Fruit fly (Drosophila melanogaster): ENCODE results near the gene Brd8.

The Brd8 gene

dm6 chr3R:29207996-29208395 is 15.3 kb upstream of the Brd8 start (continued):
- no peak for TF ChIP-seq Taf1 (GFP tag; IDR thresholded peaks at IDR 0.05)
- TF ChIP-seq CG3065 (GFP tag; optimal IDR thresholded peaks at IDR 0.05) = no peak
- no peak for TF ChIP-seq wek (GFP tag; optimal IDR thresholded peaks at IDR 0.05)
- TF ChIP-seq PHDP (tag; optimal IDR thresholded peaks at IDR 0.05) = peak; percentile 77
- no peak for TF ChIP-seq CG11085 (GFP tag; IDR thresholded peaks at IDR 0.05)
- TF ChIP-seq Antp (GFP tag; optimal IDR thresholded peaks at IDR 0.05) = no peak
- peak; percentile 66 for TF ChIP-seq Ada2b (GFP tag; IDR thresholded peaks at IDR 0.05)
- TF ChIP-seq usp (GFP tag; optimal IDR thresholded peaks at IDR 0.05) = no peak
- 0 out of 2 replicates have a peak, but pooled peaks have one; percentile 40 for TF ChIP-seq CG1024 (GFP tag; IDR thresholded peaks at IDR 0.05)
- TF ChIP-seq Ets65A (GFP tag) = peak; percentile 81
- TF ChIP-seq ci (GFP tag; IDR thresholded peaks at IDR 0.05) = peak; percentile 89
- no peak for TF ChIP-seq lbe (GFP tag; optimal IDR thresholded peaks at IDR 0.05)
- TF ChIP-seq sna (GFP tag; IDR thresholded peaks at IDR 0.05; ENCODE audit: partially characterized antibody) = no peak
- no peak for TF ChIP-seq jigr1 (GFP tag; IDR thresholded peaks at IDR 0.05)
- TF ChIP-seq tin (GFP tag; optimal IDR thresholded peaks at IDR 0.05) = peak; percentile 66
- no peak for TF ChIP-seq Bteb2 (GFP tag; optimal IDR thresholded peaks at IDR 0.05)
- peak; percentile 47 for TF ChIP-seq CG4820 (GFP tag; optimal IDR thresholded peaks at IDR 0.05)
- no peak for TF ChIP-seq z (GFP tag; IDR thresholded peaks at IDR 0.05)
- TF ChIP-seq ssp (GFP tag; IDR thresholded peaks at IDR 0.05) = peak; percentile 26; the same call in 1 of the 2 replicates
- TF ChIP-seq Dip2 (GFP tag; IDR thresholded peaks at IDR 0.05) = no peak
- TF ChIP-seq bigmax (GFP tag; optimal IDR thresholded peaks at IDR 0.05) = no peak
- TF ChIP-seq luna (GFP tag; optimal IDR thresholded peaks at IDR 0.05) = no peak
- TF ChIP-seq wor (GFP tag; IDR thresholded peaks at IDR 0.05) = 0 out of 2 replicates have a peak, but pooled peaks have one; percentile 21
- TF ChIP-seq pita (GFP tag; optimal IDR thresholded peaks at IDR 0.05) = no peak
- no peak for TF ChIP-seq disco-r (GFP tag; optimal IDR thresholded peaks at IDR 0.05)
- no peak for TF ChIP-seq D (optimal IDR thresholded peaks at IDR 0.05)
- TF ChIP-seq D (GFP tag; optimal IDR thresholded peaks at IDR 0.05) = peak; percentile 73
- TF ChIP-seq ken (GFP tag; IDR thresholded peaks at IDR 0.05) = peak; percentile 56; the same call in 2 of the 3 replicates
- no peak for TF ChIP-seq CG10565 (GFP tag; optimal IDR thresholded peaks at IDR 0.05)
- peak; percentile 34; the same call in 1 of the 2 replicates for TF ChIP-seq dimm (GFP tag; IDR thresholded peaks at IDR 0.05)
- TF ChIP-seq Sox100B (GFP tag; optimal IDR thresholded peaks at IDR 0.05) = peak; percentile 59
- no peak for TF ChIP-seq gfzf (GFP tag; optimal IDR thresholded peaks at IDR 0.05)
- TF ChIP-seq D19B (GFP tag; optimal IDR thresholded peaks at IDR 0.05) = no peak
- TF ChIP-seq CG7987 (GFP tag; optimal IDR thresholded peaks at IDR 0.05) = peak; percentile 10
- no peak for TF ChIP-seq cato (GFP tag; optimal IDR thresholded peaks at IDR 0.05; ENCODE audit: borderline replicate concordance)
- 0 out of 3 replicates have a peak, but pooled peaks have one; percentile 38 for TF ChIP-seq CG7357 (GFP tag; IDR thresholded peaks at IDR 0.05)
- TF ChIP-seq Poxn (GFP tag; IDR thresholded peaks at IDR 0.05) = no peak
- TF ChIP-seq ERR (GFP tag; optimal IDR thresholded peaks at IDR 0.05) = no peak
- TF ChIP-seq fd102C (GFP tag; optimal IDR thresholded peaks at IDR 0.05) = no peak
- no peak for TF ChIP-seq HmgZ (tag; optimal IDR thresholded peaks at IDR 0.05)
- TF ChIP-seq Hr51 (GFP tag; optimal IDR thresholded peaks at IDR 0.05) = peak in 1 of 2 experiments; percentile 84
- TF ChIP-seq CG2116 (GFP tag; optimal IDR thresholded peaks at IDR 0.05) = peak; percentile 3
- no peak for TF ChIP-seq gro (GFP tag; optimal IDR thresholded peaks at IDR 0.05)
- 0 out of 2 replicates have a peak, but pooled peaks have one; percentile 42 for TF ChIP-seq E2f1 (GFP tag; IDR thresholded peaks at IDR 0.05)
- TF ChIP-seq vfl (GFP tag; optimal IDR thresholded peaks at IDR 0.05) = no peak
- peak; percentile 29 for TF ChIP-seq CG13775 (GFP tag; optimal IDR thresholded peaks at IDR 0.05)
- peak; percentile 56 for TF ChIP-seq Fer3 (tag; optimal IDR thresholded peaks at IDR 0.05)
- peak; percentile 54 for TF ChIP-seq az2 (GFP tag; optimal IDR thresholded peaks at IDR 0.05)
- TF ChIP-seq Rfx (GFP tag; IDR thresholded peaks at IDR 0.05) = peak; percentile 25; the same call in 1 of the 2 replicates
- TF ChIP-seq zfh1 (GFP tag; IDR thresholded peaks at IDR 0.05) = peak; percentile 75
- no peak for TF ChIP-seq CG31224 (GFP tag; IDR thresholded peaks at IDR 0.05)
- peak; percentile 34 for TF ChIP-seq lilli (GFP tag; optimal IDR thresholded peaks at IDR 0.05)
